Fruit fly (Drosophila melanogaster): Measurements from ENCODE around the gene CG13639.

CG13639 gene

dm6 chr3R:24812394-24812793 is 47.8 kb downstream of the CG13639 start:
- TF ChIP-seq rgr (GFP tag; optimal IDR thresholded peaks at IDR 0.05) (no peak), GATAd (GFP tag; optimal IDR thresholded peaks at IDR 0.05) (no peak), sage (GFP tag; optimal IDR thresholded peaks at IDR 0.05) (no peak), fru (GFP tag; optimal IDR thresholded peaks at IDR 0.05) (no peak), lola (GFP tag; optimal IDR thresholded peaks at IDR 0.05) (no peak), tai (GFP tag; optimal IDR thresholded peaks at IDR 0.05) (no peak), Dfd (GFP tag; optimal IDR thresholded peaks at IDR 0.05) (no peak), dsf (GFP tag; optimal IDR thresholded peaks at IDR 0.05; ENCODE audit: borderline replicate concordance) (no peak), Hr78 (GFP tag; optimal IDR thresholded peaks at IDR 0.05) (no peak), Rel (GFP tag; optimal IDR thresholded peaks at IDR 0.05) (no peak), Rel (tag; optimal IDR thresholded peaks at IDR 0.05) (no peak), sv (GFP tag; optimal IDR thresholded peaks at IDR 0.05) (no peak), Jra (GFP tag; optimal IDR thresholded peaks at IDR 0.05) (no peak), Abd-B (GFP tag; optimal IDR thresholded peaks at IDR 0.05) (no peak), h (GFP tag; optimal IDR thresholded peaks at IDR 0.05) (no peak), dl (GFP tag; optimal IDR thresholded peaks at IDR 0.05; ENCODE audit: insufficient read depth in 1 of 2, partially characterized antibody in 2 of 2) (no peak), psq (GFP tag; optimal IDR thresholded peaks at IDR 0.05) (no peak), dmrt93B (GFP tag; optimal IDR thresholded peaks at IDR 0.05) (no peak), ey (GFP tag; optimal IDR thresholded peaks at IDR 0.05) (no peak), Sp1 (GFP tag; optimal IDR thresholded peaks at IDR 0.05) (no peak), pan (optimal IDR thresholded peaks at IDR 0.05) (no peak)

dm6 chr3R:24810844-24811625 is 49.1 kb downstream of the CG13639 start:
- TF ChIP-seq CG32264 (GFP tag; optimal IDR thresholded peaks at IDR 0.05) = peak; percentile 83
- no peak for TF ChIP-seq lola (GFP tag; optimal IDR thresholded peaks at IDR 0.05)
- peak; percentile 4 for TF ChIP-seq Rel (GFP tag; optimal IDR thresholded peaks at IDR 0.05)
- peak; percentile 65 for TF ChIP-seq Rel (tag; optimal IDR thresholded peaks at IDR 0.05)
- peak; percentile 58 for TF ChIP-seq sage (GFP tag; optimal IDR thresholded peaks at IDR 0.05)
- peak; percentile 88 for TF ChIP-seq sv (GFP tag; optimal IDR thresholded peaks at IDR 0.05)
- TF ChIP-seq foxo (GFP tag; optimal IDR thresholded peaks at IDR 0.05) = peak; percentile 87 to 95
- TF ChIP-seq Hr78 (GFP tag; optimal IDR thresholded peaks at IDR 0.05) = no peak
- no peak for TF ChIP-seq dl (GFP tag; optimal IDR thresholded peaks at IDR 0.05; ENCODE audit: insufficient read depth in 1 of 2, partially characterized antibody in 2 of 2)
- peak; percentile 89 for TF ChIP-seq Sp1 (GFP tag; optimal IDR thresholded peaks at IDR 0.05)
- peak; percentile 81 for TF ChIP-seq dmrt93B (GFP tag; optimal IDR thresholded peaks at IDR 0.05)
- peak; percentile 97 for TF ChIP-seq h (GFP tag; optimal IDR thresholded peaks at IDR 0.05)
- TF ChIP-seq N (GFP tag; optimal IDR thresholded peaks at IDR 0.05) = no peak
- peak; percentile 94 for TF ChIP-seq br (GFP tag; optimal IDR thresholded peaks at IDR 0.05)
- no peak for TF ChIP-seq Vsx2 (GFP tag; optimal IDR thresholded peaks at IDR 0.05; ENCODE audit: partially characterized antibody)
- peak; percentile 74 for TF ChIP-seq brk (GFP tag; optimal IDR thresholded peaks at IDR 0.05)
- no peak for TF ChIP-seq Dif (GFP tag; optimal IDR thresholded peaks at IDR 0.05; ENCODE audit: partially characterized antibody)
- TF ChIP-seq fru (GFP tag; optimal IDR thresholded peaks at IDR 0.05) = peak; percentile 95
- no peak for TF ChIP-seq pan (optimal IDR thresholded peaks at IDR 0.05)
- TF ChIP-seq rgr (GFP tag; optimal IDR thresholded peaks at IDR 0.05) = peak; percentile 96
- TF ChIP-seq Mio (GFP tag; optimal IDR thresholded peaks at IDR 0.05) = peak; percentile 66
- TF ChIP-seq Abd-B (GFP tag; optimal IDR thresholded peaks at IDR 0.05) = no peak
- no peak for TF ChIP-seq Dfd (GFP tag; optimal IDR thresholded peaks at IDR 0.05)
- TF ChIP-seq HLH106 (tag; optimal IDR thresholded peaks at IDR 0.05) = peak; percentile 91
- peak; percentile 92 for TF ChIP-seq Jra (GFP tag; optimal IDR thresholded peaks at IDR 0.05)
- TF ChIP-seq Hr83 (GFP tag; optimal IDR thresholded peaks at IDR 0.05; ENCODE audit: poor library complexity, severe bottlenecking) = peak; percentile 58
- no peak for TF ChIP-seq jim (GFP tag; optimal IDR thresholded peaks at IDR 0.05)
- TF ChIP-seq psq (GFP tag; optimal IDR thresholded peaks at IDR 0.05) = peak; percentile 85
- TF ChIP-seq woc (GFP tag; optimal IDR thresholded peaks at IDR 0.05) = peak; percentile 73
- TF ChIP-seq tai (GFP tag; optimal IDR thresholded peaks at IDR 0.05) = peak; percentile 91
- peak; percentile 41 for TF ChIP-seq CG9705 (GFP tag; optimal IDR thresholded peaks at IDR 0.05)
- TF ChIP-seq usp (GFP tag; optimal IDR thresholded peaks at IDR 0.05) = no peak
- peak; percentile 78 for TF ChIP-seq GATAd (GFP tag; optimal IDR thresholded peaks at IDR 0.05)
- no peak for TF ChIP-seq CrebA (GFP tag; optimal IDR thresholded peaks at IDR 0.05; ENCODE audit: borderline replicate concordance)
- no peak for TF ChIP-seq Myc (optimal IDR thresholded peaks at IDR 0.05)
- peak; percentile 61 for TF ChIP-seq dsf (GFP tag; optimal IDR thresholded peaks at IDR 0.05; ENCODE audit: borderline replicate concordance)
- TF ChIP-seq Hnf4 (GFP tag; optimal IDR thresholded peaks at IDR 0.05) = peak; percentile 94
- TF ChIP-seq ey (GFP tag; optimal IDR thresholded peaks at IDR 0.05) = peak; percentile 96
- peak; percentile 94 for TF ChIP-seq OdsH (GFP tag; optimal IDR thresholded peaks at IDR 0.05)

Measured in whole organism, wandering third instar larva.